Fruit fly (Drosophila melanogaster): ENCODE measurements around the gene CG34331.
"Not testable (repeated sequence)": the region's sequence is repeated elsewhere in the genome, so short reads cannot be mapped to it uniquely, and the experiment has no call there.

CG34331 gene

DNA sequence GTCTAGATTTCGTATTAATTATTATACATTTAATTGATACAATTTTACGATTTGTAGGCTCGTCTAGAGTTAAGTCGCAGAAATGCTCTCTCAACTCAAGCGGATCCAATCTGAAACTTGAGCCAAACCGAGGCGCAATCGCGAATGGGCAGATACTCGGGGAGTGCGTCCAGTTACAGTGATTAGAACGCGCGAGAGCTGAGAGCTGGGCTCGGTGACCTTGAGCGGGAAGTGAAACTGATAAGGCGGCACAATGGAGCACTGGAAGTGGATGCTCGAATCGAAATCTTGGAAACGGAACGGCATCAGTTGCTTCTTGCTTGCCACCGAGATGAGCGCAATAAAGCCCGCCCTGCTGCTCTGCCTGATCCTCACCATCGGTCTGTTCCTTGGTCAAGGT, at the start of gene CG34331:
Gene CG34331, plus strand, starts transcription at position 301 of the 400 bp plus-strand sequence.
- TF ChIP-seq CTCF (optimal IDR thresholded peaks at IDR 0.05) (no peak), CG8478 (optimal IDR thresholded peaks at IDR 0.05) (no peak)

DNA sequence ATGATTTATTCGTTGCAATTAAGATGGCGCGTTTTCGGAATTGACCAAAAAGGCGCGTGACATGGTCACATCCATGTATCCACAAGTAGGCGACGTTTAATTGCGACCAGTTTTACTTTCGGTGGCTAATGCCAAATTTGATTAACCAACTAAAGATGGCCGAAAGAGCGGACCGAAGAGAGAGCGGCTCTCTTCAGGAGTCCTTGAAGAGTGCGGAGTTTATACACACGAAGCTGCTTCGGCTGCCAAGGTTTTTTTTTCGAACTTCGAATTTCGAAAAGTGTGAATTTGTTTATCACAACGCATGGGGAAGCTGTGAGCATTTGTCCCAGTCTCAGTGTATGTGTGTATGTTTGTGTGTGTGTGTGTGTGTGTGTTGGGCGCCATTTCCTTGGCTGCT, 38.5 kb upstream of the CG34331 start:
- no peak for TF ChIP-seq CG8478 (optimal IDR thresholded peaks at IDR 0.05)
- TF ChIP-seq CTCF (optimal IDR thresholded peaks at IDR 0.05): no peak

DNA sequence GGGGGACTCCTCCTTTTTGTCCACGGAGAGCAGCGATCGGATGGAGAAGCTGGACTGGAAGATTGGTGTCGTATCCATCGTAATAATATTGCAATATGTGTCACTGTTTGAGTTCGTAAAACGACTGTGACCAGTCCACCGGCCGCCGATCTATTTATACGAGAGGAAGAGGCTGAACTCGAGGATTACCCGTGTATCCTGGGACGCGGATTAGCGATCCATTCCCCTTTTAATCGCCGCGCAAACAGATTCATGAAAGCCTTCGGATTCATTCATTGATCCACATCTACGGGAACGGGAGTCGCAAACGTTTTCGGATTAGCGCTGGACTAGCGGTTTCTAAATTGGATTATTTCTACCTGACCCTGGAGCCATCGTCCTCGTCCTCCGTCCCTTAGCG, 29.9 kb upstream of the CG34331 start, which contains the start of gene fd19B:
Gene fd19B, minus strand, starts transcription at position 101 of the 400 bp plus-strand sequence.
- no peak for TF ChIP-seq CTCF (optimal IDR thresholded peaks at IDR 0.05)
- no peak for TF ChIP-seq CG8478 (optimal IDR thresholded peaks at IDR 0.05)

DNA sequence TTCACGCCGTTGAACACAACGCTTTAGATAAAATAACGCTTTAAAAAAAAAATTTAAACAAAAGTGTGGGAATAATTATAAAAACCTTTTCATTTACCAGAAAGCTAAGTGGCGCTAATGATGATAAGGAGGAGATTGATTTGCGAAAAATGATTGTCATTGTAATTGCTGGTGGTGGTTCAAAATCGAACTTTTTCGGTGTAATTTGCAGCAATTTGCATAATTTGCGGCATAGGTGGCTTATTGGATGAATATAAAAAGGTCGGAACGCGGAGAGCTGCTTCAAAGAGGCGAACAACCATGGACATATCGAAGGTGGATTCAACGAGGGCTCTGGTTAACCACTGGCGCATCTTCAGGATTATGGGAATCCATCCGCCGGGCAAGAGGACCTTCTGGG, 28.2 kb upstream of the CG34331 start, which contains the start of gene Or19b:
Gene Or19b, plus strand, starts transcription at position 301 of the 400 bp plus-strand sequence.
- TF ChIP-seq CTCF, CG8478 (optimal IDR thresholded peaks at IDR 0.05): not testable (repeated sequence)

DNA sequence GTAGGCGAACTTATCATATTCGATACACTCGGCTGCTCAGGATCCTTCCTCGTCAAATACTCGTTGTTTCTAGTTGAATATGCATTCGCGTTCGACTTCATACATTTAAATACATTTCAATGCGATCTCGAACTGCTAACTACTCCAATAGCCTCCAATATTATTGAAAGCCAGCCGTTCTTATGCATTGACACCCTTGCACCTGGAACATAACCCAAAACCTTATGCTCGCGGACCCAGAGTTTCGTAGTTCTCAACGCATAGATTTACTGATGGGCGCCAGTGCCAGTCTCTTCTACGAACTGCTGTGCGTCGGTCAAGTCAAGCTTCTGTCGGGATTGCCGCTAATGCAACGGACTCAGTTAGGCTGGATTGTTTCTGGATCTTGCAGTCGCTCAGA, 25.9 kb upstream of the CG34331 start, which contains the start of gene CG42581:
Gene CG42581, minus strand, starts transcription at position 101 of the 400 bp plus-strand sequence.
- TF ChIP-seq CTCF, CG8478 (optimal IDR thresholded peaks at IDR 0.05): not testable (repeated sequence)

DNA sequence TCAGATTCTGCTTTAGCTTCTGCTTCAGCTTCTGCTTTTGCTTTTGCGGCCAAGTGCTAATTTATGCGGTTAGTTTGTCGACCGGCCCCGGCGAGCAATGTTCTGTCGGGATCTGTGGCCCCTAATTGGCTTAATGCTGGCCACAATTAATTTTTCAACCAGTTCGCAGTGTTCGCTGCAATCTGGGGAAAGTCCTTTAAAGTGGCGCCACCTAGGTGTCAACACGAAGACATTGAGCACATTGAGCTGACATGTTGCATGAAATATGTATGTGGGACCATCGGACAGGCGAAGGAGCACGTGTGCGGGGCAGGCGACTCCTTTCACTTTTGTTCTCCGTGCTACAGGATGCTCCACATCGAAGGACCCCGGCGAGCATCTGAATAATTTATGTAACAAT, 17.3 kb upstream of the CG34331 start:
- TF ChIP-seq CG8478 (optimal IDR thresholded peaks at IDR 0.05): no peak
- peak; percentile 68 to 74 for TF ChIP-seq CTCF (optimal IDR thresholded peaks at IDR 0.05)

DNA sequence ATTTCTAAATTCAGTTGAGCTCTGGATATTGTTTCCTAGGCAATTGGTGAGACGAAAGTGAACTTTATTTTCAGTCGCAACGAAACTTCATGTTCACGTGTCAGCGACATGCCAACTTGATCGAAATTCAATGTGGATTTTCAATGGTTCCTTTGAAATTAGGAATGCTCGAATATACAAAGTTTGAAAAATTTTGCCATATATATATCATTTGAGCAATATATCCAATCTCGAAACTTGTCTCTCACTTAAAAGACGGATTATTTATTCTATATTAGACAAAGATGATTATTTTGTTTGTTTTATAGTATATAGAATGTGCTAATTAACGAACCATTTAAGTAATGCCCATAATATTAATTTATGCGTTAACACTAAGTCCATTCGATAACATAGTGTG, 11.8 kb upstream of the CG34331 start, which contains the start of gene karr:
Gene karr, minus strand, starts transcription at position 101 of the 400 bp plus-strand sequence.
- TF ChIP-seq CG8478 (optimal IDR thresholded peaks at IDR 0.05) (no peak), CTCF (optimal IDR thresholded peaks at IDR 0.05) (no peak)

DNA sequence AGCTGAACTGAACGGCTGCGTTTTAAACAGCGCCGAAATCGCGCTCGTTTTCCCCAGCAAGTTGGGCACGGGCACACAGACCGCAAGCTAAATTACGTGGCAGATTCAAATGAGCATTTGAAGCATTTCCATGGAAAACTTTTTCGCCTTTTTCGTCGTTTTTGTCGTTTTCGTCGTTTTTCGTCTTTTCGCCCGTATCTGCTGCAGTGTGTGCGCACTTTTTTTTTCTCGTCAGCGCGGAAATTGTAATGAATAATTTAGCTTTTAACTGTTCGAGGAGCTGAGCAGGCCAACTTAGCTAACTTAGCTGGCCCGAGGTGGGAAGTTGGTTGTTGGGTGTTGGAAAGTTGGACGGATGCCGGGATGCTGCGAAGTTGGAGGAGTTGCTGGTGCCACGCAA, 7.3 kb downstream of the CG34331 start:
- TF ChIP-seq CTCF (optimal IDR thresholded peaks at IDR 0.05) (no peak), CG8478 (optimal IDR thresholded peaks at IDR 0.05) (no peak)

DNA sequence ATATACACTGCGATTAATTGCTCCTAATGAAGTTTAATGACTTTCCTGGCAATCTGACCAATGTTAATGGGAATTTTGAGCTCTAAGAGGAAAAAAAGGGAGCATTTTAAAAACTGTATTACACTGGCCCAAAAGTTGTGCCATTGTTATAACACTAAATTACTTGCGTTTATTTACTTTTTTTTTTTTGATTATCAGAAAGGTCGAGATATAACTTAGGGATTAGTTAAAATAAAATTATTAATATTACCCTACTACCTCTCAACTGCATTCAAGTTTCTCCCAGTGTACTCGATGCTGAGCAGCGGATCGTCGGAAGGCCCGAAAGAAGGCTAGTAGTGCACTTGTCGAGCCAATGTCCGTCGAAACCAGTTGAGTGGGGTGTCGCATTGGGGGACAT, 8.2 kb downstream of the CG34331 start:
- TF ChIP-seq CG8478 (optimal IDR thresholded peaks at IDR 0.05): no peak
- TF ChIP-seq CTCF (optimal IDR thresholded peaks at IDR 0.05): no peak

DNA sequence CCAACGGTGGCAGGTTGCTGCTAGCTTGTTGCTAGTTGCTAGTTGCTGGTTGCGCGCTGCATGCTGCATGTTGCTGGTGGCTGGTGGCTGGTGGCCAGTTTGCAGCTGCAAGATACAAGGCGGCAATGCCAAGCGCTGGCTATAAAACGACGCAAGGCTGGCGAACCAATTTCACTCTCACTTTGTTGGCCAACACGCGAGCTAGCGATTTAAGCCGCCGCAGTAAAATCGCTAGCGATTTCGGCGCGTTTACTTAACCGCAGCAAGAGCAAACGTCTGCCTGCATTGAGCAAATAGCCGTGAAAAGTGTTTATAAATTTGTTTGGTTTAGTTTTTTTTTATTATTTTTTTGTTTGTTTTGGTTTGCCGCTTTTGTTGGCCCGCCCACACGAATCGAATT, 11.2 kb downstream of the CG34331 start, which contains the start of gene CG15322:
Gene CG15322, plus strand, starts transcription at position 148 of the 400 bp plus-strand sequence.
- no peak for TF ChIP-seq CTCF (optimal IDR thresholded peaks at IDR 0.05)
- no peak for TF ChIP-seq CG8478 (optimal IDR thresholded peaks at IDR 0.05)

DNA sequence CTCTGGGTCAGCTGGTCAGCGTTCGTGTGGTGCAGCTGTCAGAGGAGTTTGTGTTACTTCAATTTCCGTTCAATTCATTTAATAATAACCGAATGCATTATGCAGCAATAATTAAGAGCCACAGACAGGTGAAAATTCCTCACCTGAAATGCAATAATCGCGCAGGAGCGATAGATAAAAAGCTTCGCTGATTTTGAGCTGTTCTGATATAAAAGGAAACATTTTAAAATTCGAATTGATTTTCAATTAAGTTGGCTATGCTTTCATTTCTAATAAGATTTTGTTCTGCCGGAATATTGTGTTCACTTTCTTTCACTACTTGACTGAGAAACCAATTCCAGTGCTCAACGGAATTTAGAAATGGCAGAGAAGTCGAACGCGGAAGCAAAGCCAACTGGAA, 17.2 kb downstream of the CG34331 start, which contains the start of gene CG42583:
Gene CG42583, plus strand, starts transcription at position 301 of the 400 bp plus-strand sequence.
- TF ChIP-seq CG8478 (optimal IDR thresholded peaks at IDR 0.05) (no peak), CTCF (optimal IDR thresholded peaks at IDR 0.05) (no peak)

DNA sequence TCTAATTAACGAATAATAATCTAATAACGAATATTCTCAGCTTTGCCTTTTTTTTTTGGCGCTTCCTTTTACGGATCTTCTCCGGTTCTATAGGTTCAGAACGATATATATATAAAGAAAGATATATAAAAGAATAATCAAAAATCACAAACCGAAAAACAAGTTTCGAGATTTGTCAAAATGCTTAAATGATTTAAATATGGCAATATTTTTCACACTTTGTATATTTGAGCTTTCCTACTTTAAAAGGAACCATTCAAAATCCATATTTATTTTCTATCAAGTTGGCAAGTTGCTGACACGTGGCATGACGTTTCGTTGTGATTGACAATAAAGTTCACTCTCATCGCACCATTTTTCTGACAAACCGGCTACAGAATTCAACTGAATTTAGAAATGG, 18.5 kb downstream of the CG34331 start, which contains the start of gene CG34332:
Gene CG34332, plus strand, starts transcription at position 301 of the 400 bp plus-strand sequence.
- no peak for TF ChIP-seq CTCF (optimal IDR thresholded peaks at IDR 0.05)
- no peak for TF ChIP-seq CG8478 (optimal IDR thresholded peaks at IDR 0.05)

DNA sequence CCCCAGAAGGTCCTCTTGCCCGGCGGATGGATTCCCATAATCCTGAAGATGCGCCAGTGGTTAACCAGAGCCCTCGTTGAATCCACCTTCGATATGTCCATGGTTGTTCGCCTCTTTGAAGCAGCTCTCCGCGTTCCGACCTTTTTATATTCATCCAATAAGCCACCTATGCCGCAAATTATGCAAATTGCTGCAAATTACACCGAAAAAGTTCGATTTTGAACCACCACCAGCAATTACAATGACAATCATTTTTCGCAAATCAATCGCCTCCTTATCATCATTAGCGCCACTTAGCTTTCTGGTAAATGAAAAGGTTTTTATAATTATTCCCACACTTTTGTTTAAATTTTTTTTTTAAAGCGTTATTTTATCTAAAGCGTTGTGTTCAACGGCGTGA, 20.8 kb downstream of the CG34331 start, which contains the start of gene Or19a:
Gene Or19a, minus strand, starts transcription at position 101 of the 400 bp plus-strand sequence.
- not testable (repeated sequence) for TF ChIP-seq CTCF, CG8478 (optimal IDR thresholded peaks at IDR 0.05)

DNA sequence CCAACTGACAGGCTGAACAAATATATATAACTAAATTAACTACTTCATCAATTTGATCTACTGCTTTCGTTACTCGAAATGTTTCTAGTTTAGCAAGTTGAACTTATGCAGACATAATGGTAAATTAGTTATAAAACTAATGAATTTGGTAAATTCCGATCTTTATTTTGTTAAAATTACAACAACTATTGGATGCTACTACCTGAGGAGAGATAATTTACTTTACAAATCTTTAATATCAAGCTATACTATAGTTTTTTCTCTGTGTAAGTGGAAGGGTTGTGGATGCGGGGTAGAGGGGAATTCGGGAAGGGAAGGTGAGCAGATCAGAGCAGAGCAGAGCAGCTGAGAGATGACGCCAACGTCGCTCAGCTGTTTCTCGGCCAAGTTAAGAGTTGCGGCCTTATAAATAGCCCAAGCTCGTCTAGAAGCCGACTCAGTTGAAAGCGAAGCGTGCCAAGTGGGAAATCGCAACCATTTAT, 25.5 kb downstream of the CG34331 start, which contains the start of gene aspr:
Gene aspr, plus strand, starts transcription at position 432 of the 482 bp plus-strand sequence.
- TF ChIP-seq CTCF (optimal IDR thresholded peaks at IDR 0.05): no peak
- no peak for TF ChIP-seq CG8478 (optimal IDR thresholded peaks at IDR 0.05)

DNA sequence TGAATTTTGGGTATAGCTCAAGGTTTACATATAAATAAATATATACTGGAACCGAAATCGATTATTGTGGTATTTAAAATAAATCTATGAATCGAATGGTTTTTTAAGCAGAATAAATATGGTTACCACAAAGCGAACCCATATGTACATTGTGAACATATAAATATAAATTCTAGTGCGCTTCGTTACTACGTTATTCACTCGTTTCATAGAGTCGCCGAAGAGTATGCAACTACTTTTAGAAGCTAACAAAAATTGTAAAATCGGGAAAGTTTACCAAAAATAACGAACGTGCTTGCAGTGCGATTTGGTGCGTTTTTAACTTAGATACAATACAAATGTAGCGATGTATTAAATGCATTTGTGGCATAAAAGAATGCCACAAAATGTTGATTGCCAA, 33.7 kb downstream of the CG34331 start:
- TF ChIP-seq CG8478 (optimal IDR thresholded peaks at IDR 0.05): no peak
- no peak for TF ChIP-seq CTCF (optimal IDR thresholded peaks at IDR 0.05)

DNA sequence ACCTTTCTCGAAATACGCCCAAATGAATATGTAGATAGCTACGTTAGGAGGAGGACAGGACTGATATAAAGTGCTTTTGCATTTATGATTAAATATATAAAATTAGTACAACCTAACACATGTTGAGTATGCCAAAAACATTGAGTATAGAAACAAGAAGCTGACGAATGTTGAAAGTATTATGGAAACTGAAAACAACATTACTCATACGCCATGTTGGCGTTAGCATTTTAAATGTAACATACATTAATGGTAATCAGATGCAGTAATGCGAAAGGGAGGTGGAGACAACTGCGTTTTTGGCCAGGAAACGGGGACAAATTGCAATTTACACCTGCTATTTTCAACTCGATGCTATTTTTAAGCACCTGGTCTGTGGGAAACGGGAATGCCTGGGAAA, 36.2 kb downstream of the CG34331 start:
- no peak for TF ChIP-seq CTCF (optimal IDR thresholded peaks at IDR 0.05)
- no peak for TF ChIP-seq CG8478 (optimal IDR thresholded peaks at IDR 0.05)

Measured in S2 (cell line).